Fruit fly (Drosophila melanogaster): Measurements from ENCODE around the gene c12.2.

DNA sequence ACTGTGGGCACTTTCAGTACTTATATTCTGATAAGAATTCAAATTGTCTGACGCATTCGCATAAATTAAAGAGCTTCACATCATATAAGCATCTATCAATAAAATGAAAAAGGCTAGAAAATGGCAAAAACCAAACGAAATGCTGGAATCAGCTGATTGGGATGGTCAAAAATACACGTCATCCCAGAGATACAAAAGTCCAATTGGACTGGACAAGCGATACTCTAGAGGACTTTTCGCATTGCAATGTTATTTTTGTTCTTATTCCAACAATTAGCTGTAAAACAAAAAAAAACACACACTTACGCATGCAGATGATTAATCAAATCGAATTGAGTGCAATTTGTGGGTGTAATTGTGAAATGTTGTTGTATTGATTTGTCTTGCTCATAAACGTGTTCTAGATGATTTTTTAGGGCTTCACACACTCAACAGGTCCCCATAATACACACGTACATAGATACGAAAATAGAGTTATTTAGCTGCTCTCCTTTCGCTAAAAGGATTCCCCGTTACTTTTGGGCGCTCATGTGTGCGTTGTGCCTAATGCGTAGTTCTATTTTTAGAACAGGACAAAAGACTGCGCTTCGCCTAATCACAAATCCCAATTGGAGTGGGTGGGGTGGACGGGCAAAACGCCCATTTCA, 37.0 kb upstream of the c12.2 start:
- TF ChIP-seq rgr (GFP tag; optimal IDR thresholded peaks at IDR 0.05) (no peak), Hr83 (GFP tag; optimal IDR thresholded peaks at IDR 0.05; ENCODE audit: poor library complexity, severe bottlenecking) (no peak), sv (GFP tag; optimal IDR thresholded peaks at IDR 0.05) (no peak), usp (GFP tag; optimal IDR thresholded peaks at IDR 0.05) (no peak), Rel (GFP tag; optimal IDR thresholded peaks at IDR 0.05) (no peak), Rel (tag; optimal IDR thresholded peaks at IDR 0.05) (no peak), pan (optimal IDR thresholded peaks at IDR 0.05) (no peak), lola (GFP tag; optimal IDR thresholded peaks at IDR 0.05) (no peak), N (GFP tag; optimal IDR thresholded peaks at IDR 0.05) (no peak), Vsx2 (GFP tag; optimal IDR thresholded peaks at IDR 0.05; ENCODE audit: partially characterized antibody) (no peak)
